Fruit fly (Drosophila melanogaster) whole organism: ENCODE data around the gene TotC.

Experiments
- CG8478 ChIP-seq: fragments of >200 bp; optimal IDR thresholded peaks from 2 replicates; lab custom pipeline; 2018; ENCODE audit warnings: inconsistent platforms
- Dll ChIP-seq: fragments of >200 bp; optimal IDR thresholded peaks from 2 replicates; lab custom pipeline; 2017
- EcR ChIP-seq, 2 experiments: fragments of >200 bp; optimal IDR thresholded peaks; 2 replicates each; lab custom pipeline; 2017; ENCODE audit warnings: missing biosample characterization in 2 of 2, missing genetic modification characterization in 2 of 2, missing genetic modification reagents in 2 of 2
- pan ChIP-seq: fragments of >200 bp; optimal IDR thresholded peaks from 2 replicates; lab custom pipeline; 2017
- psq ChIP-seq: fragments of >200 bp; optimal IDR thresholded peaks from 2 replicates; lab custom pipeline; 2017
- usp ChIP-seq: fragments of >200 bp; optimal IDR thresholded peaks from 2 replicates; lab custom pipeline; 2017; ENCODE audit warnings: missing biosample characterization, missing genetic modification characterization, mixed read lengths

DNA sequence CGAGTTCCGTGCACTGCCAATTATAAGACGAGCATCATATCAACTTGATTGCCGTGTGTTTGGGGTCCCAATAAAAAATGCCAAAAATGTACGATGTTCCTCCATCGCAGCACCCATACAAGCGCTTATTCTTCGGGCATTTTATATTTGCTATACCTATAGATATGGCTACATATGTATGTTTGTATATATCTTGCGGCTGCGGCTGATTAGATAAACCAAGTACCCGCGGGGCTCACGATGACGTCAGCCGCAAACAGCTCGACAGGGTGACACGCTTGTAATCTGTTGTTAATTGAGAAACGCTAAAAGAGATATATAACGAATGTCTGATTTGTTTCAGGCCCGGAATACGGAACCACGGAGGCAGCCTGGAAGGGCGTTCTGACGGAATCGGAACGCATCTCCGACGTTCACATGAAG, 35.5 kb upstream of the TotC start:
- TF ChIP-seq psq (no peak), usp (no peak), EcR (GFP tag; optimal IDR thresholded peaks at IDR 0.05; lab: Kevin White, UChicago) (no peak), Dll (lab: Kevin White, UChicago) (no peak), CG8478 (lab: Kevin White, UChicago) (no peak), pan (lab: Kevin White, UChicago) (no peak)
